Fruit fly (Drosophila melanogaster): Measurements from ENCODE around the gene CG1835.

CG1835 gene

dm6 chrX:20704337-20704736 is 42.6 kb downstream of the CG1835 start:
- peak; percentile 70 for TF ChIP-seq Hr39 (optimal IDR thresholded peaks at IDR 0.05)
- no peak for TF ChIP-seq gce (GFP tag; IDR thresholded peaks at IDR 0.05)

DNA sequence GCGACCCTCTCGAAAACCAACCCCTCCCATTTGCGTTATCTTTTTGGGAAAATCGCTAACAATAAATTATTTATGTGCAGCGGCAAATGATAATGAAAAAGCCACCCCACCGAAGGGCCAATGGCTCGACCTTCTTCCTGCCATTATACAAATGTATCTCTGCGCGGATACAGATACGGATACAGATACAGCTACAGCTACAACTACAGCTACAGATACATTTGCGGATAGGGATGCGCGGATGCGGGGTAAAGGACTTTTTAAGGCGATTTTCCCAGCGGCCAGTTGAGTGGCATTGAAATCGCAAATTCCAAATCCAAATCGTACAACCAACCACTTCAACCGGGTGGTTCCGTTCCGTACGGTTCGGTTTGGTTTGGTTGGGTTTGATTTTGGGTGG is 48.0 kb downstream of the CG1835 start:
- TF ChIP-seq CG10959 (GFP tag; IDR thresholded peaks at IDR 0.05) (no peak), CG7928 (GFP tag; optimal IDR thresholded peaks at IDR 0.05) (no peak), CG17912 (GFP tag; optimal IDR thresholded peaks at IDR 0.05) (no peak), Kr (GFP tag; optimal IDR thresholded peaks at IDR 0.05) (no peak), Nf-YC (tag; optimal IDR thresholded peaks at IDR 0.05) (peak; percentile 78), cg (GFP tag; optimal IDR thresholded peaks at IDR 0.05) (peak; percentile 24), CG43689 (GFP tag; IDR thresholded peaks at IDR 0.05) (no peak), pros (GFP tag; optimal IDR thresholded peaks at IDR 0.05) (peak; percentile 43), CG13894 (tag; optimal IDR thresholded peaks at IDR 0.05) (peak; percentile 34), CG11560 (tag; IDR thresholded peaks at IDR 0.05) (no peak), Nf-YB (GFP tag; optimal IDR thresholded peaks at IDR 0.05) (peak; percentile 87)

- peak in 1 of 2 experiments; percentile 89 for TF ChIP-seq tll (GFP tag; optimal IDR thresholded peaks at IDR 0.05)
- TF ChIP-seq CG12219 (GFP tag; optimal IDR thresholded peaks at IDR 0.05): no peak
- no peak for TF ChIP-seq Stat92E (GFP tag; optimal IDR thresholded peaks at IDR 0.05)
- no peak for TF ChIP-seq CHES-1-like (GFP tag; optimal IDR thresholded peaks at IDR 0.05)
- TF ChIP-seq cad (GFP tag; optimal IDR thresholded peaks at IDR 0.05): peak; percentile 78
Measured at dm6 chrX:20713317-20713716, 51.6 kb downstream of the CG1835 start.

DNA sequence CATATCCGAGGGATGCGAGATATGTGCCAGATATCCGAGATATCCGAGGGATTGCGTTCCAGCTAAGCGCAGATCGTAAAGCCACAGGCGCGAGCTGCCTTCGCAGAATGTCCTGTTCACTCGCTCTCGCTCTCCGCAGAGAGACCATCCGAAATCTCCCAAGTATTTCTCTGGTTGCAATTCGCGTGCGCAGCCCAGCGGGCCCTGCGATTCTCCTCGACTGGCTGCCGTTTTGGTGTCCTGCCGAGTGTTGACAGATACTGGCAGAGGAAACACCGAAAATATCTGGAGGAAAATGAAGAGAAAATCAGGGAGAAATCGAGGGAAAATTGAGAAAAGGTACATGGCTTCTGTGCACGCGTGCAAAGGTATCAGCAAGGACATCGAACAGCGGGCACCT is 55.7 kb downstream of the CG1835 start:
- no peak for TF ChIP-seq gem (tag; optimal IDR thresholded peaks at IDR 0.05)
- TF ChIP-seq ind (GFP tag; optimal IDR thresholded peaks at IDR 0.05): no peak
- no peak for TF ChIP-seq danr (GFP tag; IDR thresholded peaks at IDR 0.05)
- no peak for TF ChIP-seq E2f2 (GFP tag; IDR thresholded peaks at IDR 0.05)
- no peak for TF ChIP-seq ranshi (GFP tag; IDR thresholded peaks at IDR 0.05)
- TF ChIP-seq CG2199 (GFP tag; IDR thresholded peaks at IDR 0.05): no peak
- no peak for TF ChIP-seq hb (GFP tag; IDR thresholded peaks at IDR 0.05; ENCODE audit: partially characterized antibody)
- no peak for TF ChIP-seq CG4707 (GFP tag; optimal IDR thresholded peaks at IDR 0.05)
- TF ChIP-seq cad (GFP tag; optimal IDR thresholded peaks at IDR 0.05): peak; percentile 53
- no peak for TF ChIP-seq lola (GFP tag; optimal IDR thresholded peaks at IDR 0.05)
- peak; percentile 72 for TF ChIP-seq zen (tag; optimal IDR thresholded peaks at IDR 0.05)
- peak; percentile 41 for TF ChIP-seq D (optimal IDR thresholded peaks at IDR 0.05)
- TF ChIP-seq D (GFP tag; optimal IDR thresholded peaks at IDR 0.05): no peak
- TF ChIP-seq CG11456 (GFP tag; IDR thresholded peaks at IDR 0.05): no peak
- no peak for TF ChIP-seq ewg (GFP tag; optimal IDR thresholded peaks at IDR 0.05)
- no peak for TF ChIP-seq nerfin-1 (tag; optimal IDR thresholded peaks at IDR 0.05)
- peak; percentile 28 for TF ChIP-seq CG15479 (GFP tag; optimal IDR thresholded peaks at IDR 0.05)
- peak; percentile 50 for TF ChIP-seq twi (tag; optimal IDR thresholded peaks at IDR 0.05)
